Worm (Caenorhabditis elegans): ENCODE measurements around the gene srz-1.
"Not testable (repeated sequence)": the region's sequence is repeated elsewhere in the genome, so short reads cannot be mapped to it uniquely, and the experiment has no call there.

Gene srz-1

ce11 chrV:16647093-16647492 lies 28.6 kb upstream of the srz-1 start, which contains the start of gene W06G6.10:
Gene W06G6.10, minus strand, starts transcription at chrV:16647193.
- no peak for TF ChIP-seq ZK546.5 (tag; optimal IDR thresholded peaks at IDR 0.05)
- no peak for TF ChIP-seq mbf-1 (tag; optimal IDR thresholded peaks at IDR 0.05)
- no peak for TF ChIP-seq peb-1 (tag; optimal IDR thresholded peaks at IDR 0.05)
- TF ChIP-seq alr-1 (tag; optimal IDR thresholded peaks at IDR 0.05) = no peak
- no peak for TF ChIP-seq zag-1 (tag; optimal IDR thresholded peaks at IDR 0.05)
- no peak for TF ChIP-seq nhr-12 (tag; optimal IDR thresholded peaks at IDR 0.05)
- TF ChIP-seq unc-55 (GFP tag; optimal IDR thresholded peaks at IDR 0.05) = no peak
- TF ChIP-seq nhr-10 (tag; optimal IDR thresholded peaks at IDR 0.05) = no peak
- no peak for TF ChIP-seq unc-39 (tag; optimal IDR thresholded peaks at IDR 0.05)
- TF ChIP-seq ama-1 (optimal IDR thresholded peaks at IDR 0.05) = no peak
- no peak for TF ChIP-seq unc-62 (GFP tag; optimal IDR thresholded peaks at IDR 0.05)
- TF ChIP-seq nhr-25 (tag; optimal IDR thresholded peaks at IDR 0.05) = no peak
- TF ChIP-seq fos-1 (tag; optimal IDR thresholded peaks at IDR 0.05) = no peak
- no peak for TF ChIP-seq sma-3 (GFP tag; optimal IDR thresholded peaks at IDR 0.05)
- no peak for TF ChIP-seq lin-13 (GFP tag; optimal IDR thresholded peaks at IDR 0.05)
- TF ChIP-seq dmd-4 (tag; optimal IDR thresholded peaks at IDR 0.05) = no peak
- no peak for TF ChIP-seq elt-3 (tag; optimal IDR thresholded peaks at IDR 0.05)

DNA sequence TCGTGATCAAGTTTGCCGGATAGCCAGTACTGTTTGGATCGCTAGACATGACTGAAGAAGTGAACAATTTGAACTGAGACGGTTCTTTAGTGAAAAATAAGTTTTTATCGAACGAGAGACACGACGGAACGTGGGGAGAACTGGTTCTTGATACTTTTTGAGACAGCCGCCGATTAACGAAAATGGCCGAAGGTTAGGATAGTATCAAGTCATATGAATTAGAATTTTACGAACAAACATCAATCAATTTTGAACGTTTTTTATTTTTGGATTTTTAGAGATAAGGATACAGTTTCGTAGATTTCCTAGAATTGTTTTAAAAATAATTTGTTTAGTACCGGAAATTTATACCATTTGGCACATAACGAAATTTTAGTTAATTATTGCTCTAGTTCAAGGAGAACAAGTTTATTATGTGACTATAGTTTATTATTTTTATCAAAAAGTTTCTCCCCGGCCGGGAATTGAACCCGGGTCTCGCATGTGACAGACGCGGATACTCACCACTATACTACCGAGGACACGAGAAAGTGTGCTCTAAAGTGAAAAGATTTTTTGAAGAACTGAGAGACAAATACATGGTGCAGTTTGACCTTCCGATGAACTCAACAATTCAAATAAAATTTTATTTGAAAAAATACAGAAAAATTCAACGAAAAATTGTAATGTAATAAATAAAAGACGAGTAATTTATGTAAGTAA lies 27.2 kb upstream of the srz-1 start, which contains the start of gene W06G6.20:
W06G6.20 (minus strand) TSS at position 51 of the 702 bp plus-strand sequence.
- no peak for TF ChIP-seq skn-1 (tag; optimal IDR thresholded peaks at IDR 0.05)
- TF ChIP-seq mab-5 (tag; optimal IDR thresholded peaks at IDR 0.05) = no peak
- no peak for TF ChIP-seq elt-3 (tag; optimal IDR thresholded peaks at IDR 0.05)
- TF ChIP-seq ztf-4 (tag; optimal IDR thresholded peaks at IDR 0.05) = no peak
- no peak for TF ChIP-seq nhr-237 (tag; optimal IDR thresholded peaks at IDR 0.05)
- no peak for TF ChIP-seq Y55F3AM.14 (GFP tag; optimal IDR thresholded peaks at IDR 0.05)
- no peak for TF ChIP-seq snpc-4 (tag; optimal IDR thresholded peaks at IDR 0.05)
- no peak for TF ChIP-seq nhr-6 (tag; optimal IDR thresholded peaks at IDR 0.05)
- TF ChIP-seq zag-1 (tag; optimal IDR thresholded peaks at IDR 0.05) = no peak
- no peak for TF ChIP-seq ceh-16 (tag; optimal IDR thresholded peaks at IDR 0.05)
- TF ChIP-seq peb-1 (tag; optimal IDR thresholded peaks at IDR 0.05) = no peak
- TF ChIP-seq ama-1 (optimal IDR thresholded peaks at IDR 0.05) = no peak
- TF ChIP-seq gmeb-1 (tag; optimal IDR thresholded peaks at IDR 0.05) = no peak

DNA sequence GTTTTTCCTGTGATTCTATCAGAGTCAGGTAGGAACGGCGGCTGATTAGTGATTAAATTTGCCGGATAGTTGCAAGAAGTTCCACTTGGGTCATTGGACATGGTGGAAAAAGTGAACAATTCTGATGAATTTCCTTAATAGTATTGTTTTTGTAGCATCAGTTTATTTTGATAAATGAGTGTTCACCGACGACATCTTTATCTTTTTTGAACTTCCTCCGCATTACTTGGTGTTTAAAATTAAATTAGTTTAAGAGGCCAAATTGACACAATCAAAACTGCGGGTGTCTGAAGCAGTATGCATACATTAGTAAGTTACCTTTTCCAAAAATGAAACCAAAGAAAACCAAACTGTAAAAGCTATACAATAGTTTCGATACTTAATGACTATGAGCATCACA lies 26.5 kb upstream of the srz-1 start, which contains the start of gene W06G6.11:
W06G6.11 (minus strand) TSS at position 101 of the 400 bp plus-strand sequence.
- not testable (repeated sequence) for TF ChIP-seq sma-9 (GFP tag; optimal IDR thresholded peaks at IDR 0.05); sma-9 (tag; optimal IDR thresholded peaks at IDR 0.05); nhr-237 (tag; optimal IDR thresholded peaks at IDR 0.05); blmp-1 (tag; optimal IDR thresholded peaks at IDR 0.05; ENCODE audit: insufficient read depth)

- TF ChIP-seq F13H6.1, ZK546.5, gmeb-1 (tag; optimal IDR thresholded peaks at IDR 0.05): not testable (repeated sequence)
These were observed 21.4 kb upstream of the srz-1 start, which contains the start of gene W06G6.15 for ce11 chrV:16654242-16654641. Gene W06G6.15, plus strand, starts transcription at chrV:16654542.

DNA sequence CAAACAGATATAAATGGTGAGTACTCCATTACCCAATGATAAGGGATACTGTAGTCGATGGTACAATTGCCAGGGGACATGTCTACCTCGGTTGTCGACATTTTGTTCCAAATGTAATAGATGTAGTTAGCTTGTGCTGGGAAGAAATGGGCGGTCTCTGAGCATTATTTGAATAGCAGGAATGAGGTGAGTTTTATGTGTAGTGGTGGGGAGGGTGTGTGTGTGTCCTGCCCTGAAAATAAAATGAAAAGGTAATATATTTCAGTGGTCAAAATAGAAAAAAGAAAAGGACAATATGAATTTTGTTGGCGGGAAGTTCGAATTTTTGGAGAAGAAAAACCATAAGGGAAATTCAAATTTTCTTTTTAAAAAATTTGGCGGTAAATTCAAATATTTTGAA lies 14.8 kb upstream of the srz-1 start, which contains the start of gene Y70C5B.2:
Y70C5B.2 (minus strand) TSS at position 101 of the 400 bp plus-strand sequence.
- TF ChIP-seq nhr-129, nhr-11, crh-2 (tag; optimal IDR thresholded peaks at IDR 0.05): not testable (repeated sequence)

- no peak for TF ChIP-seq Y55F3AM.14 (GFP tag; optimal IDR thresholded peaks at IDR 0.05)
- no peak for TF ChIP-seq ceh-82 (tag; optimal IDR thresholded peaks at IDR 0.05)
These were observed 9.0 kb upstream of the srz-1 start, which contains the start of gene F14F8.14 for ce11 chrV:16666647-16667046. Gene F14F8.14, minus strand, starts transcription at chrV:16666747.
